Fruit fly (Drosophila melanogaster) Kc167 (cell line): Measurements from ENCODE around the gene CG42375.

Source experiments
- Myc ChIP-seq: fragments of >200 bp; optimal IDR thresholded peaks from 2 replicates; lab custom pipeline; 2017; ENCODE audit warnings: missing external identifiers
- h ChIP-seq: fragments of >200 bp; optimal IDR thresholded peaks from 3 replicates; lab custom pipeline; 2018; ENCODE audit warnings: missing external identifiers
- psq ChIP-seq: fragments of >200 bp; optimal IDR thresholded peaks from 2 replicates; lab custom pipeline; 2017; ENCODE audit warnings: missing external identifiers

dm6 chr3R:13809261-13809660 lies 29.8 kb downstream of the CG42375 start:
- no peak for TF ChIP-seq h (lab: Kevin White, UChicago)
- TF ChIP-seq psq (lab: Kevin White, UChicago) = no peak
- no peak for TF ChIP-seq Myc (lab: Kevin White, UChicago)
